Worm (Caenorhabditis elegans): ENCODE results near the gene ZK354.6.

ZK354.6 gene

ce11 chrIV:5274123-5274581 lies 23.2 kb downstream of the ZK354.6 start, which contains the start of gene slfl-4:
TSS of gene slfl-4 (plus strand) at chrIV:5274531.
- TF ChIP-seq Y53G8AR.9 (GFP tag; conservative IDR thresholded peaks at IDR 0.05) (no peak), K11D2.4 (GFP tag; IDR thresholded peaks at IDR 0.05) (no peak), efl-1 (GFP tag; optimal IDR thresholded peaks at IDR 0.05) (peak; percentile 33), madf-6 (GFP tag; IDR thresholded peaks at IDR 0.05) (peak; percentile 52; the same call in 1 of the 2 replicates), snpc-4 (GFP tag; optimal IDR thresholded peaks at IDR 0.05) (no peak), snpc-4 (tag; optimal IDR thresholded peaks at IDR 0.05) (peak in 3 of 4 experiments; percentile 72 to 74 (median 73)), tbp1 (GFP tag; optimal IDR thresholded peaks at IDR 0.05) (no peak), madf-8 (GFP tag; conservative IDR thresholded peaks at IDR 0.05) (peak; percentile 59), lin-54 (GFP tag; optimal IDR thresholded peaks at IDR 0.05) (no peak), Y79H2A.3 (GFP tag; conservative IDR thresholded peaks at IDR 0.05) (no peak), snpc-1.3 (tag; optimal IDR thresholded peaks at IDR 0.05; ENCODE audit: insufficient read depth) (no peak), xnd-1 (tag; optimal IDR thresholded peaks at IDR 0.05) (peak; percentile 31), F33H1.4 (GFP tag; IDR thresholded peaks at IDR 0.05) (peak; percentile 78), lsl-1 (GFP tag; optimal IDR thresholded peaks at IDR 0.05) (peak; percentile 80)

- TF ChIP-seq ZK185.1 (tag; optimal IDR thresholded peaks at IDR 0.05; ENCODE audit: poor library complexity, severe bottlenecking): no peak
- TF ChIP-seq F33H1.4 (GFP tag; IDR thresholded peaks at IDR 0.05): no peak
- no peak for TF ChIP-seq aptf-3 (GFP tag; IDR thresholded peaks at IDR 0.05)
- no peak for TF ChIP-seq Y67H2A.10 (GFP tag; conservative IDR thresholded peaks at IDR 0.05)
- TF ChIP-seq lin-35 (GFP tag; optimal IDR thresholded peaks at IDR 0.05): no peak
- no peak for TF ChIP-seq F52B5.7 (tag; optimal IDR thresholded peaks at IDR 0.05)
- no peak for TF ChIP-seq mes-4 (tag; optimal IDR thresholded peaks at IDR 0.05)
- TF ChIP-seq sdz-38 (tag; optimal IDR thresholded peaks at IDR 0.05): no peak
- no peak for TF ChIP-seq egl-44 (GFP tag; IDR thresholded peaks at IDR 0.05)
- no peak for TF ChIP-seq madf-3 (GFP tag; IDR thresholded peaks at IDR 0.05)
- TF ChIP-seq let-607 (tag; optimal IDR thresholded peaks at IDR 0.05): no peak
- TF ChIP-seq B0261.1 (tag; optimal IDR thresholded peaks at IDR 0.05): no peak
These were observed 24.0 kb downstream of the ZK354.6 start for ce11 chrIV:5273385-5273784.

- no peak for TF ChIP-seq tbp1 (GFP tag; optimal IDR thresholded peaks at IDR 0.05)
- TF ChIP-seq F52B5.7 (tag; optimal IDR thresholded peaks at IDR 0.05): no peak
- TF ChIP-seq zim-3 (tag; optimal IDR thresholded peaks at IDR 0.05): no peak
- no peak for TF ChIP-seq ztf-25 (GFP tag; IDR thresholded peaks at IDR 0.05)
- TF ChIP-seq K11D2.4 (GFP tag; IDR thresholded peaks at IDR 0.05): no peak
- no peak for TF ChIP-seq mel-28 (tag; optimal IDR thresholded peaks at IDR 0.05; ENCODE audit: borderline replicate concordance)
- no peak for TF ChIP-seq aptf-2 (GFP tag; conservative IDR thresholded peaks at IDR 0.05)
- TF ChIP-seq tbx-9 (tag; optimal IDR thresholded peaks at IDR 0.05; ENCODE audit: borderline replicate concordance): no peak
These were observed 24.8 kb downstream of the ZK354.6 start, which contains the start of gene F36H12.3 for ce11 chrIV:5272518-5272917. TSS of gene F36H12.3 (plus strand) at chrIV:5272818.

- TF ChIP-seq xnd-1 (tag; optimal IDR thresholded peaks at IDR 0.05) (no peak), snpc-1.3 (tag; optimal IDR thresholded peaks at IDR 0.05; ENCODE audit: insufficient read depth) (no peak), hlh-12 (tag; optimal IDR thresholded peaks at IDR 0.05) (no peak), repo-1 (tag; optimal IDR thresholded peaks at IDR 0.05) (no peak), T07F8.4 (tag; optimal IDR thresholded peaks at IDR 0.05) (no peak), Y53G8AR.9 (GFP tag; conservative IDR thresholded peaks at IDR 0.05) (no peak), F49E8.2 (tag; optimal IDR thresholded peaks at IDR 0.05; ENCODE audit: insufficient read depth) (no peak), ama-1 (optimal IDR thresholded peaks at IDR 0.05) (no peak), ama-1 (GFP tag; optimal IDR thresholded peaks at IDR 0.05) (no peak), Y53F4B.3 (GFP tag; IDR thresholded peaks at IDR 0.05) (no peak), madf-6 (GFP tag; IDR thresholded peaks at IDR 0.05) (no peak), somi-1 (GFP tag; optimal IDR thresholded peaks at IDR 0.05) (no peak), mel-28 (tag; optimal IDR thresholded peaks at IDR 0.05; ENCODE audit: borderline replicate concordance) (no peak)
These were observed 28.5 kb downstream of the ZK354.6 start, which contains the start of gene F36H12.4 for ce11 chrIV:5268803-5269202. TSS of gene F36H12.4 (plus strand) at chrIV:5269103.

Data from whole organism, young adult.